Fruit fly (Drosophila melanogaster): ENCODE measurements around the gene CG4887.
A peak's percentile ranks its signal among the peaks of the same experiment; 100 is the strongest.

Gene CG4887

dm6 chr2L:1169867-1170415 is 2.9 kb upstream of the CG4887 start, which contains the start of the genes CG31922 and Plap (continued):
- TF ChIP-seq gro (GFP tag; optimal IDR thresholded peaks at IDR 0.05) = peak; percentile 31
- peak; percentile 64 for TF ChIP-seq Bdp1 (GFP tag; optimal IDR thresholded peaks at IDR 0.05)
- peak; percentile 14 for TF ChIP-seq CG9876 (GFP tag; optimal IDR thresholded peaks at IDR 0.05)

DNA sequence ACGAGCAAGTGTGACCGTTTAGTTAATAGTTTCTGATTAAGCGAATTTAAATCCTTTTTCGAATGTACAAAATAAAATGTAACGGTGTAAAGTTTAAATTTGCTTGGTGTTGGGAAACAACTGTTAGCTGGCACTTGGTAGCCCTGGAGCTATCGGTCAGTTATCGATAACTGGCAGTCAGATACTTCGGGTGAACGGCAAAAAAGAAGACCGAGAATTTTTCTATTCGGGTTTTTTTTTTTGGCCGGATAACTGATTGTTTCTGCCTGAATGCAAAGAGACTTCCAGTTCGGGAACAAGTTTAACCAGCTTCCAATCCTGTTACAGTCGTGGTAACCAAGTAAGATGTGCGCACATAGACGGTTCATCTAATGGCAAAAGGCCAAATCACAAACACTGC is 4.7 kb downstream of the CG4887 start, which contains the start of gene CG4896:
CG4896 (plus strand) TSS at position 169 of the 400 bp plus-strand sequence.
- TF ChIP-seq pita (GFP tag; optimal IDR thresholded peaks at IDR 0.05) (no peak), CG17912 (GFP tag; optimal IDR thresholded peaks at IDR 0.05) (no peak), gcm2 (GFP tag; optimal IDR thresholded peaks at IDR 0.05) (no peak), Sox100B (GFP tag; optimal IDR thresholded peaks at IDR 0.05) (no peak), CG8290 (GFP tag; optimal IDR thresholded peaks at IDR 0.05) (peak; percentile 60), CG8290 (tag; optimal IDR thresholded peaks at IDR 0.05) (peak in 1 of 2 experiments; percentile 89), ems (GFP tag; optimal IDR thresholded peaks at IDR 0.05) (peak; percentile 28), Hr51 (GFP tag; optimal IDR thresholded peaks at IDR 0.05) (no peak), Dp (GFP tag; optimal IDR thresholded peaks at IDR 0.05) (peak; percentile 65), CG12071 (GFP tag; optimal IDR thresholded peaks at IDR 0.05) (no peak), fu2 (GFP tag; optimal IDR thresholded peaks at IDR 0.05) (peak; percentile 6), CG17359 (tag; optimal IDR thresholded peaks at IDR 0.05) (no peak), CG32532 (GFP tag; IDR thresholded peaks at IDR 0.05) (no peak), CkIIα-i1 (GFP tag; IDR thresholded peaks at IDR 0.05) (no peak), pzg (GFP tag; optimal IDR thresholded peaks at IDR 0.05) (peak; percentile 81), Ets97D (GFP tag; optimal IDR thresholded peaks at IDR 0.05) (peak; percentile 51), chif (GFP tag; optimal IDR thresholded peaks at IDR 0.05) (no peak), CG8089 (GFP tag; optimal IDR thresholded peaks at IDR 0.05) (no peak), org-1 (GFP tag; optimal IDR thresholded peaks at IDR 0.05) (no peak), tll (GFP tag; optimal IDR thresholded peaks at IDR 0.05) (no peak), kni (GFP tag; optimal IDR thresholded peaks at IDR 0.05) (no peak), al (GFP tag; IDR thresholded peaks at IDR 0.05) (no peak), CG11695 (GFP tag; IDR thresholded peaks at IDR 0.05) (no peak), Opbp (GFP tag; IDR thresholded peaks at IDR 0.05; ENCODE audit: partially characterized antibody) (peak; percentile 83), ken (GFP tag; IDR thresholded peaks at IDR 0.05) (no peak), knrl (GFP tag; IDR thresholded peaks at IDR 0.05; ENCODE audit: partially characterized antibody) (peak; percentile 48; the same call in 2 of the 3 replicates), ci (GFP tag; IDR thresholded peaks at IDR 0.05) (peak; percentile 49; the same call in 1 of the 3 replicates), CG31388 (GFP tag; optimal IDR thresholded peaks at IDR 0.05) (no peak), slou (GFP tag; optimal IDR thresholded peaks at IDR 0.05) (no peak), Dip2 (GFP tag; IDR thresholded peaks at IDR 0.05) (no peak), Dbx (GFP tag; IDR thresholded peaks at IDR 0.05) (0 out of 3 replicates have a peak, but pooled peaks have one; percentile 28), nerfin-2 (GFP tag; IDR thresholded peaks at IDR 0.05; ENCODE audit: partially characterized antibody) (peak; percentile 62), Usf (GFP tag; optimal IDR thresholded peaks at IDR 0.05) (no peak), Ravus (GFP tag; IDR thresholded peaks at IDR 0.05) (no peak), ato (GFP tag; IDR thresholded peaks at IDR 0.05; ENCODE audit: partially characterized antibody) (peak; percentile 66), ttk (GFP tag; IDR thresholded peaks at IDR 0.05) (no peak), CG4617 (GFP tag; optimal IDR thresholded peaks at IDR 0.05; ENCODE audit: borderline replicate concordance) (peak; percentile 80), Sry-δ (GFP tag; optimal IDR thresholded peaks at IDR 0.05) (peak; percentile 74), CoRest (tag; optimal IDR thresholded peaks at IDR 0.05) (peak; percentile 29), zfh1 (GFP tag; IDR thresholded peaks at IDR 0.05) (no peak), CG15073 (GFP tag; optimal IDR thresholded peaks at IDR 0.05) (no peak), MESR4 (GFP tag; optimal IDR thresholded peaks at IDR 0.05) (peak; percentile 74), CG17829 (tag; optimal IDR thresholded peaks at IDR 0.05) (no peak), CG2116 (GFP tag; optimal IDR thresholded peaks at IDR 0.05) (peak; percentile 57), E2f2 (GFP tag; IDR thresholded peaks at IDR 0.05) (peak; percentile 68), E2f1 (GFP tag; IDR thresholded peaks at IDR 0.05) (no peak)
